Worm (Caenorhabditis elegans) whole organism, L1 larva: Measurements from ENCODE around the gene Y69A2AR.25.

Source experiments
- lin-15B ChIP-seq: fragments of 150-350 bp; sonication (generic microtip); optimal IDR thresholded peaks from 3 replicates; lab custom pipeline; 2014; ENCODE audit warnings: missing biosample characterization, missing genetic modification characterization
- lir-3 ChIP-seq: sonication (generic microtip); optimal IDR thresholded peaks from 2 replicates; lab custom pipeline; 2016; ENCODE audit warnings: mild to moderate bottlenecking, missing genetic modification characterization, moderate library complexity, missing compliant biosample characterization; ENCODE audit not compliant: poor library complexity
- mdl-1 ChIP-seq, 2 experiments: fragments of 150-350 bp; optimal IDR thresholded peaks; 2 replicates each; lab custom pipeline; 2014 to 2017; ENCODE audit warnings: missing biosample characterization in 2 of 2, missing genetic modification characterization in 2 of 2, inconsistent platforms in 1 of 2
- nhr-12 ChIP-seq: sonication (generic microtip); optimal IDR thresholded peaks from 2 replicates; lab custom pipeline; 2017; ENCODE audit warnings: missing biosample characterization, missing genetic modification characterization
- nhr-20 ChIP-seq: sonication (generic microtip); optimal IDR thresholded peaks from 2 replicates; lab custom pipeline; 2016; ENCODE audit warnings: mild to moderate bottlenecking, missing genetic modification characterization, missing compliant biosample characterization
- nhr-237 ChIP-seq: fragments of 150-350 bp; optimal IDR thresholded peaks from 2 replicates; lab custom pipeline; 2014; ENCODE audit warnings: missing biosample characterization, missing genetic modification characterization
- nhr-77 ChIP-seq: fragments of 150-350 bp; optimal IDR thresholded peaks from 2 replicates; lab custom pipeline; 2014; ENCODE audit warnings: missing biosample characterization, missing genetic modification characterization
- snpc-4 ChIP-seq: fragments of 150-350 bp; optimal IDR thresholded peaks from 2 replicates; lab custom pipeline; 2014; ENCODE audit warnings: missing biosample characterization, missing genetic modification characterization
- sox-4 ChIP-seq: sonication (generic microtip); optimal IDR thresholded peaks from 2 replicates; lab custom pipeline; 2016; ENCODE audit warnings: missing genetic modification characterization, missing compliant biosample characterization
- sptf-1 ChIP-seq: fragments of 150-350 bp; optimal IDR thresholded peaks from 2 replicates; lab custom pipeline; 2014; ENCODE audit warnings: missing biosample characterization, missing genetic modification characterization
- unc-62 ChIP-seq: fragments of 150-350 bp; optimal IDR thresholded peaks from 2 replicates; lab custom pipeline; 2014; ENCODE audit warnings: missing biosample characterization, missing genetic modification reagents, missing genetic modification characterization
- ztf-11 ChIP-seq, 2 experiments: sonication (generic microtip); optimal IDR thresholded peaks; 2 replicates each; lab custom pipeline; 2016 to 2017; ENCODE audit warnings: missing genetic modification characterization in 2 of 2, missing biosample characterization in 1 of 2, missing compliant biosample characterization in 1 of 2

- TF ChIP-seq unc-62 (no peak), mdl-1 (tag; optimal IDR thresholded peaks at IDR 0.05; lab: Kevin White, UChicago) (no peak), snpc-4 (tag; lab: Kevin White, UChicago) (no peak), nhr-237 (tag; lab: Kevin White, UChicago) (no peak), sptf-1 (tag; lab: Kevin White, UChicago) (no peak), nhr-20 (tag; lab: Kevin White, UChicago) (no peak), nhr-77 (tag; lab: Kevin White, UChicago) (no peak), sox-4 (tag; lab: Kevin White, UChicago) (no peak), lir-3 (no peak), ztf-11 (tag; optimal IDR thresholded peaks at IDR 0.05; lab: Kevin White, UChicago) (no peak), lin-15B (tag; lab: Kevin White, UChicago) (no peak), nhr-12 (no peak)
These were observed 34.7 kb upstream of the Y69A2AR.25 start for ce11 chrIV:2602862-2603189.
